Fruit fly (Drosophila melanogaster) whole organism, embryonic: Measurements from ENCODE around the gene mop.

Experiments used
- Antp ChIP-seq: fragments of 200-800 bp; sonication (Bioruptor generic); optimal IDR thresholded peaks from 3 replicates; lab custom pipeline; 2016; ENCODE audit warnings: missing biosample characterization, missing genetic modification characterization
- CG12104 ChIP-seq: fragments of 200-800 bp; sonication (Bioruptor generic); optimal IDR thresholded peaks from 3 replicates; lab custom pipeline; 2016; ENCODE audit warnings: missing biosample characterization, missing genetic modification characterization
- CG12155 ChIP-seq: fragments of 200-800 bp; sonication (Bioruptor generic); optimal IDR thresholded peaks from 3 replicates; lab custom pipeline; 2016; ENCODE audit warnings: missing biosample characterization, missing genetic modification characterization
- CG13775 ChIP-seq: fragments of 200-800 bp; sonication (Bioruptor generic); optimal IDR thresholded peaks from 3 replicates; lab custom pipeline; 2017; ENCODE audit warnings: missing biosample characterization, mild to moderate bottlenecking, missing genetic modification characterization
- CG14667 ChIP-seq: fragments of 200-800 bp; sonication (Bioruptor generic); IDR thresholded peaks from 2 replicates; pipeline ENCODE4 v1.3.6; 2022; ENCODE audit warnings: missing biosample characterization, missing genetic modification characterization
- CG1529 ChIP-seq: fragments of 200-800 bp; sonication (Bioruptor generic); optimal IDR thresholded peaks from 3 replicates; lab custom pipeline; 2018; ENCODE audit warnings: missing biosample characterization, missing genetic modification characterization
- CG15479 ChIP-seq: fragments of 200-800 bp; sonication (Bioruptor generic); optimal IDR thresholded peaks from 3 replicates; lab custom pipeline; 2019; ENCODE audit warnings: missing biosample characterization, mild to moderate bottlenecking, missing genetic modification characterization, moderate library complexity
- CG1647 ChIP-seq: fragments of 200-800 bp; sonication (Bioruptor generic); optimal IDR thresholded peaks from 3 replicates; lab custom pipeline; 2016; ENCODE audit warnings: missing biosample characterization, missing genetic modification characterization
- CG17361 ChIP-seq: fragments of 200-800 bp; sonication (Bioruptor generic); IDR thresholded peaks from 3 replicates; pipeline ENCODE4 v1.3.6; 2022; ENCODE audit warnings: missing biosample characterization, missing genetic modification characterization
- CG17612 ChIP-seq: fragments of 200-800 bp; sonication (Bioruptor generic); IDR thresholded peaks from 2 replicates; pipeline ENCODE4 v1.3.6; 2022; ENCODE audit warnings: missing biosample characterization, missing genetic modification characterization
- CG3065 ChIP-seq: fragments of 200-800 bp; sonication (Bioruptor generic); optimal IDR thresholded peaks from 2 replicates; lab custom pipeline; 2016; ENCODE audit warnings: missing biosample characterization, missing genetic modification characterization
- CG31441 ChIP-seq: fragments of 200-800 bp; sonication (Bioruptor generic); IDR thresholded peaks from 2 replicates; pipeline ENCODE4 v1.3.6; 2022; ENCODE audit warnings: missing biosample characterization, missing genetic modification characterization
- CG34376 ChIP-seq: fragments of 200-800 bp; sonication (Bioruptor generic); optimal IDR thresholded peaks from 2 replicates; lab custom pipeline; 2018; ENCODE audit warnings: missing biosample characterization, mild to moderate bottlenecking, missing genetic modification characterization
- CG34422 ChIP-seq: fragments of 200-800 bp; sonication (Bioruptor generic); IDR thresholded peaks from 3 replicates; pipeline ENCODE4 v1.3.6; 2022; ENCODE audit warnings: missing biosample characterization, missing genetic modification characterization
- CG3995 ChIP-seq: fragments of 200-800 bp; sonication (Bioruptor generic); optimal IDR thresholded peaks from 3 replicates; lab custom pipeline; 2016; ENCODE audit warnings: missing biosample characterization, missing genetic modification characterization
- CG4328 ChIP-seq: fragments of 200-800 bp; sonication (Bioruptor generic); optimal IDR thresholded peaks from 3 replicates; lab custom pipeline; 2017; ENCODE audit warnings: missing biosample characterization, missing genetic modification reagents, missing genetic modification characterization
- CG4404 ChIP-seq: fragments of 200-800 bp; sonication (Bioruptor generic); IDR thresholded peaks from 2 replicates; pipeline ENCODE4 v1.3.6; 2022; ENCODE audit warnings: missing biosample characterization, missing genetic modification characterization
- CG6254 ChIP-seq: fragments of 200-800 bp; sonication (Bioruptor generic); optimal IDR thresholded peaks from 3 replicates; lab custom pipeline; 2017; ENCODE audit warnings: mild to moderate bottlenecking, missing biosample characterization, missing genetic modification reagents, missing genetic modification characterization
- CG7745 ChIP-seq: fragments of 200-800 bp; sonication (Bioruptor generic); optimal IDR thresholded peaks from 2 replicates; lab custom pipeline; 2018; ENCODE audit warnings: missing biosample characterization, mild to moderate bottlenecking, missing genetic modification characterization, moderate library complexity
- CG7839 ChIP-seq: fragments of 200-800 bp; sonication (Bioruptor generic); optimal IDR thresholded peaks from 3 replicates; lab custom pipeline; 2018; ENCODE audit warnings: missing biosample characterization, mild to moderate bottlenecking, missing genetic modification characterization, moderate library complexity
- CG8359 ChIP-seq: fragments of 200-800 bp; sonication (Bioruptor generic); optimal IDR thresholded peaks from 2 replicates; lab custom pipeline; 2017; ENCODE audit warnings: missing biosample characterization, mild to moderate bottlenecking, missing genetic modification characterization, borderline replicate concordance
- CG9609 ChIP-seq: fragments of 200-800 bp; sonication (Bioruptor generic); optimal IDR thresholded peaks from 3 replicates; lab custom pipeline; 2016; ENCODE audit warnings: missing biosample characterization, missing genetic modification characterization
- CG9797 ChIP-seq: fragments of 200-800 bp; sonication (Bioruptor generic); optimal IDR thresholded peaks from 3 replicates; lab custom pipeline; 2018; ENCODE audit warnings: missing biosample characterization, mild to moderate bottlenecking, missing genetic modification characterization
- Chrac-16 ChIP-seq: fragments of 200-800 bp; sonication (Bioruptor generic); optimal IDR thresholded peaks from 3 replicates; lab custom pipeline; 2016; ENCODE audit warnings: missing biosample characterization, missing genetic modification characterization
- D19A ChIP-seq: fragments of 200-800 bp; optimal IDR thresholded peaks from 3 replicates; lab custom pipeline; 2019; ENCODE audit warnings: missing biosample characterization, mild to moderate bottlenecking, missing genetic modification characterization, moderate library complexity
- Dek ChIP-seq: fragments of 200-800 bp; sonication (Bioruptor generic); optimal IDR thresholded peaks from 3 replicates; lab custom pipeline; 2019; ENCODE audit warnings: missing biosample characterization, mild to moderate bottlenecking, missing genetic modification characterization, moderate library complexity
- Dref ChIP-seq: fragments of 200-800 bp; sonication (Bioruptor generic); IDR thresholded peaks from 2 replicates; pipeline ENCODE4 v1.3.6; 2022; ENCODE audit warnings: missing biosample characterization, missing genetic modification characterization
- ERR ChIP-seq: fragments of 200-800 bp; sonication (Bioruptor generic); optimal IDR thresholded peaks from 2 replicates; lab custom pipeline; 2016; ENCODE audit warnings: missing biosample characterization, missing genetic modification characterization
- Elba2 ChIP-seq: fragments of 200-800 bp; sonication (Bioruptor generic); optimal IDR thresholded peaks from 3 replicates; lab custom pipeline; 2016; ENCODE audit warnings: missing biosample characterization, missing genetic modification characterization
- Ets65A ChIP-seq: fragments of 200-800 bp; sonication (Bioruptor generic); peaks from one replicate; lab custom pipeline; 2016; ENCODE audit warnings: missing biosample characterization, missing genetic modification characterization
- Hr51 ChIP-seq, 2 experiments: fragments of 200-800 bp; sonication (Bioruptor generic); optimal IDR thresholded peaks; 2 replicates in 1 of 2; 3 replicates in 1 of 2; lab custom pipeline; 2016 to 2018; ENCODE audit warnings: missing biosample characterization in 2 of 2, missing genetic modification characterization in 2 of 2, mild to moderate bottlenecking in 1 of 2, moderate library complexity in 1 of 2
- Lhr ChIP-seq: fragments of 200-800 bp; sonication (Bioruptor generic); optimal IDR thresholded peaks from 3 replicates; lab custom pipeline; 2017; ENCODE audit warnings: mild to moderate bottlenecking, missing biosample characterization, missing genetic modification reagents, missing genetic modification characterization
- Nf-YB ChIP-seq: fragments of 200-800 bp; sonication (Bioruptor generic); optimal IDR thresholded peaks from 3 replicates; lab custom pipeline; 2019; ENCODE audit warnings: missing biosample characterization, mild to moderate bottlenecking, missing genetic modification characterization, moderate library complexity
- Rx ChIP-seq: fragments of 200-800 bp; sonication (Bioruptor generic); IDR thresholded peaks from 2 replicates; pipeline ENCODE4 v1.3.6; 2022; ENCODE audit warnings: missing biosample characterization, missing genetic modification characterization
- Taf1 ChIP-seq: fragments of 200-800 bp; sonication (Bioruptor generic); IDR thresholded peaks from 2 replicates; pipeline ENCODE4 v1.3.6; 2022; ENCODE audit warnings: missing biosample characterization, missing genetic modification characterization
- bcd ChIP-seq: fragments of 200-800 bp; sonication (Bioruptor generic); optimal IDR thresholded peaks from 2 replicates; lab custom pipeline; 2017; ENCODE audit warnings: missing biosample characterization, mild to moderate bottlenecking, missing genetic modification characterization
- bsh ChIP-seq, 2 experiments: fragments of 200-800 bp; sonication (Bioruptor generic); optimal IDR thresholded peaks; 2 replicates each; lab custom pipeline; 2017 to 2018; ENCODE audit warnings: mild to moderate bottlenecking in 2 of 2, missing biosample characterization in 2 of 2, missing genetic modification characterization in 2 of 2, moderate library complexity in 1 of 2
- disco-r ChIP-seq: fragments of 200-800 bp; sonication (Bioruptor generic); optimal IDR thresholded peaks from 2 replicates; lab custom pipeline; 2016; ENCODE audit warnings: missing biosample characterization, missing genetic modification characterization
- dmrt11E ChIP-seq: fragments of 200-800 bp; sonication (Bioruptor generic); optimal IDR thresholded peaks from 3 replicates; lab custom pipeline; 2018; ENCODE audit warnings: missing biosample characterization, mild to moderate bottlenecking, missing genetic modification characterization, moderate library complexity
- fru ChIP-seq: fragments of >200 bp; optimal IDR thresholded peaks from 2 replicates; lab custom pipeline; 2017
- gro ChIP-seq: fragments of 200-800 bp; sonication (Bioruptor generic); optimal IDR thresholded peaks from 2 replicates; lab custom pipeline; 2016; ENCODE audit warnings: missing biosample characterization, missing genetic modification characterization
- gsb-n ChIP-seq: fragments of 200-800 bp; sonication (Bioruptor generic); optimal IDR thresholded peaks from 3 replicates; lab custom pipeline; 2018; ENCODE audit warnings: missing biosample characterization, mild to moderate bottlenecking, missing genetic modification characterization
- jumu ChIP-seq: fragments of 200-800 bp; sonication (Bioruptor generic); optimal IDR thresholded peaks from 3 replicates; lab custom pipeline; 2016; ENCODE audit warnings: missing biosample characterization, missing genetic modification characterization
- ken ChIP-seq: fragments of 200-800 bp; sonication (Bioruptor generic); IDR thresholded peaks from 3 replicates; pipeline ENCODE4 v1.3.6; 2022; ENCODE audit warnings: missing biosample characterization, missing genetic modification characterization
- pum ChIP-seq: fragments of 200-800 bp; sonication (Bioruptor generic); optimal IDR thresholded peaks from 2 replicates; lab custom pipeline; 2016; ENCODE audit warnings: missing biosample characterization, missing genetic modification characterization
- rib ChIP-seq: fragments of 200-800 bp; sonication (Bioruptor generic); IDR thresholded peaks from 2 replicates; pipeline ENCODE4 v1.3.6; 2022; ENCODE audit warnings: missing biosample characterization, missing genetic modification characterization
- slbo ChIP-seq: fragments of 200-800 bp; sonication (Bioruptor generic); IDR thresholded peaks from 2 replicates; pipeline ENCODE4 v1.3.6; 2022; ENCODE audit warnings: missing biosample characterization, missing genetic modification characterization
- sr ChIP-seq: fragments of 200-800 bp; sonication (Bioruptor generic); IDR thresholded peaks from 3 replicates; pipeline ENCODE4 v1.3.6; 2022; ENCODE audit warnings: missing biosample characterization, missing genetic modification characterization
- ssp ChIP-seq: fragments of 200-800 bp; sonication (Bioruptor generic); IDR thresholded peaks from 2 replicates; pipeline ENCODE4 v1.3.6; 2022; ENCODE audit warnings: missing biosample characterization, missing genetic modification characterization
- wor ChIP-seq: fragments of 200-800 bp; sonication (Bioruptor generic); IDR thresholded peaks from 2 replicates; pipeline ENCODE4 v1.3.6; 2022; ENCODE audit warnings: missing biosample characterization, missing genetic modification characterization
- zf30C ChIP-seq: fragments of 200-800 bp; sonication (Bioruptor generic); optimal IDR thresholded peaks from 3 replicates; lab custom pipeline; 2018; ENCODE audit warnings: missing biosample characterization, mild to moderate bottlenecking, missing genetic modification characterization

mop gene

dm6 chr3L:14759097-14759795 lies 16.7 kb downstream of the mop start (continued):
- TF ChIP-seq Rx (GFP tag; lab: Robert Waterston, UW) (peak; percentile 99), CG34376 (GFP tag; lab: Kevin White, UChicago) (peak; percentile 100), Lhr (GFP tag; lab: Kevin White, UChicago) (peak; percentile 99), ken (GFP tag; lab: Robert Waterston, UW) (peak; percentile 99), Ets65A (GFP tag; lab: Kevin White, UChicago) (peak; percentile 100), slbo (GFP tag; lab: Robert Waterston, UW) (peak; percentile 100), CG3995 (GFP tag; lab: Kevin White, UChicago) (peak; percentile 90), wor (GFP tag; lab: Robert Waterston, UW) (peak; percentile 100), CG31441 (peak; percentile 100), CG12104 (GFP tag; lab: Kevin White, UChicago) (peak; percentile 100), CG1529 (GFP tag; lab: Kevin White, UChicago) (peak; percentile 100), CG17612 (peak; percentile 99), CG12155 (GFP tag; lab: Kevin White, UChicago) (peak; percentile 99), gsb-n (tag; lab: Kevin White, UChicago) (peak; percentile 100), Nf-YB (peak; percentile 93), ERR (peak; percentile 98), CG4328 (GFP tag; lab: Kevin White, UChicago) (peak; percentile 100), CG34422 (peak; percentile 99), bsh (GFP tag; optimal IDR thresholded peaks at IDR 0.05; lab: Kevin White, UChicago) (peak; percentile 99 to 100), CG6254 (GFP tag; lab: Kevin White, UChicago) (peak; percentile 98), CG3065 (GFP tag; lab: Kevin White, UChicago) (peak; percentile 99), CG7839 (tag; lab: Kevin White, UChicago) (peak; percentile 100), pum (GFP tag; lab: Kevin White, UChicago) (peak; percentile 99), jumu (peak; percentile 99), ssp (GFP tag; lab: Robert Waterston, UW) (peak; percentile 96), bcd (GFP tag; lab: Kevin White, UChicago) (peak; percentile 100), CG13775 (GFP tag; lab: Kevin White, UChicago) (peak; percentile 100), Chrac-16 (GFP tag; lab: Kevin White, UChicago) (peak; percentile 99), CG1647 (GFP tag; lab: Kevin White, UChicago) (peak; percentile 99), CG8359 (peak; percentile 97), Antp (peak; percentile 98), sr (GFP tag; lab: Robert Waterston, UW) (peak; percentile 96), D19A (peak; percentile 98), CG9609 (peak; percentile 99), dmrt11E (tag; lab: Kevin White, UChicago) (peak; percentile 100), zf30C (peak; percentile 69), CG9797 (peak; percentile 73), Hr51 (GFP tag; optimal IDR thresholded peaks at IDR 0.05; lab: Kevin White, UChicago) (peak; percentile 99 to 100), Dek (tag; lab: Kevin White, UChicago) (peak; percentile 100), CG15479 (GFP tag; lab: Kevin White, UChicago) (peak; percentile 84), disco-r (GFP tag; lab: Kevin White, UChicago) (peak; percentile 99), CG7745 (tag; lab: Kevin White, UChicago) (peak; percentile 87), fru (lab: Kevin White, UChicago) (no peak), CG14667 (GFP tag; lab: Robert Waterston, UW) (peak; percentile 99), CG17361 (GFP tag; lab: Robert Waterston, UW) (peak; percentile 100), CG4404 (peak; percentile 100), Taf1 (peak; percentile 100), gro (peak; percentile 99), Elba2 (peak; percentile 95), Dref (peak; percentile 54), rib (GFP tag; lab: Robert Waterston, UW) (peak; percentile 100)
